Fruit fly (Drosophila melanogaster) whole organism: Measurements from ENCODE around the gene Egfrap.

ENCODE experiments used
- CG8478 ChIP-seq: fragments of >200 bp; optimal IDR thresholded peaks from 2 replicates; lab custom pipeline; 2018; ENCODE audit warnings: inconsistent platforms
- Dll ChIP-seq: fragments of >200 bp; optimal IDR thresholded peaks from 2 replicates; lab custom pipeline; 2017
- EcR ChIP-seq, 2 experiments: fragments of >200 bp; optimal IDR thresholded peaks; 2 replicates each; lab custom pipeline; 2017; ENCODE audit warnings: missing biosample characterization in 2 of 2, missing genetic modification characterization in 2 of 2, missing genetic modification reagents in 2 of 2
- pan ChIP-seq: fragments of >200 bp; optimal IDR thresholded peaks from 2 replicates; lab custom pipeline; 2017
- psq ChIP-seq: fragments of >200 bp; optimal IDR thresholded peaks from 2 replicates; lab custom pipeline; 2017
- usp ChIP-seq: fragments of >200 bp; optimal IDR thresholded peaks from 2 replicates; lab custom pipeline; 2017; ENCODE audit warnings: missing biosample characterization, missing genetic modification characterization, mixed read lengths

dm6 chr3L:5957163-5957562 lies 6.7 kb upstream of the Egfrap start:
- TF ChIP-seq usp (no peak), EcR (GFP tag; optimal IDR thresholded peaks at IDR 0.05; lab: Kevin White, UChicago) (no peak), CG8478 (lab: Kevin White, UChicago) (no peak), psq (lab: Kevin White, UChicago) (no peak), pan (no peak), Dll (no peak)
